Worm (Caenorhabditis elegans): ENCODE results near the gene crn-3.

ce11 chrII:10554046-10554399 is 33.8 kb upstream of the crn-3 start:
- TF ChIP-seq hlh-30 (tag; optimal IDR thresholded peaks at IDR 0.05; ENCODE audit: insufficient read depth) = peak; percentile 41
- no peak for TF ChIP-seq unc-39 (tag; optimal IDR thresholded peaks at IDR 0.05)
- no peak for TF ChIP-seq dpl-1 (GFP tag; optimal IDR thresholded peaks at IDR 0.05)
- TF ChIP-seq nhr-237 (tag; optimal IDR thresholded peaks at IDR 0.05) = no peak
- TF ChIP-seq mdt-29 (GFP tag; IDR thresholded peaks at IDR 0.05) = no peak

Data from whole organism, L4 larva.